Worm (Caenorhabditis elegans) whole organism, mixed stage, embryonic: ENCODE results near the gene gpr-2.
A peak's percentile ranks its signal among the peaks of the same experiment; 100 is the strongest.
"Not testable (repeated sequence)": the region's sequence is repeated elsewhere in the genome, so short reads cannot be mapped to it uniquely, and the experiment has no call there.

Experiments
- M03D4.4 ChIP-seq: sonication (generic microtip); optimal IDR thresholded peaks from 2 replicates; lab custom pipeline; 2017; ENCODE audit warnings: mild to moderate bottlenecking, missing genetic modification characterization, missing compliant biosample characterization
- bed-3 ChIP-seq: fragments of 200-800 bp; sonication (Bioruptor generic); optimal IDR thresholded peaks from 3 replicates; lab custom pipeline; 2018; ENCODE audit warnings: mild to moderate bottlenecking, missing genetic modification characterization, moderate library complexity, missing compliant biosample characterization
- blmp-1 ChIP-seq: fragments of 150-350 bp; optimal IDR thresholded peaks from 2 replicates; lab custom pipeline; 2014; ENCODE audit warnings: missing biosample characterization, missing genetic modification characterization
- ceh-39 ChIP-seq: fragments of 150-350 bp; optimal IDR thresholded peaks from 2 replicates; lab custom pipeline; 2014; ENCODE audit warnings: missing biosample characterization, missing genetic modification characterization
- ceh-43 ChIP-seq: fragments of 200-800 bp; sonication (Bioruptor generic); optimal IDR thresholded peaks from 2 replicates; lab custom pipeline; 2018; ENCODE audit warnings: mild to moderate bottlenecking, missing genetic modification characterization, moderate library complexity, missing compliant biosample characterization
- ceh-83 ChIP-seq: fragments of 200-800 bp; sonication (Bioruptor generic); optimal IDR thresholded peaks from 2 replicates; lab custom pipeline; 2018; ENCODE audit warnings: mild to moderate bottlenecking, missing genetic modification characterization, missing compliant biosample characterization
- ces-1 ChIP-seq: fragments of 150-350 bp; optimal IDR thresholded peaks from 2 replicates; lab custom pipeline; 2014; ENCODE audit warnings: missing biosample characterization, missing genetic modification reagents, missing genetic modification characterization
- cnd-1 ChIP-seq: fragments of 200-800 bp; sonication (Bioruptor generic); optimal IDR thresholded peaks from 2 replicates; lab custom pipeline; 2018; ENCODE audit warnings: mild to moderate bottlenecking, missing genetic modification characterization, missing compliant biosample characterization
- drap-1 ChIP-seq: fragments of 200-800 bp; sonication (Bioruptor generic); optimal IDR thresholded peaks from 3 replicates; lab custom pipeline; 2018; ENCODE audit warnings: mild to moderate bottlenecking, missing genetic modification characterization, missing compliant biosample characterization
- elt-1 ChIP-seq: sonication (generic microtip); optimal IDR thresholded peaks from 2 replicates; lab custom pipeline; 2017; ENCODE audit warnings: missing genetic modification characterization, mild to moderate bottlenecking, missing compliant biosample characterization, antibody characterized with exemption, moderate library complexity, borderline replicate concordance; ENCODE audit not compliant: insufficient read depth
- elt-3 ChIP-seq: fragments of 150-350 bp; optimal IDR thresholded peaks from 2 replicates; lab custom pipeline; 2014; ENCODE audit warnings: missing biosample characterization, missing genetic modification characterization
- flh-1 ChIP-seq: fragments of 200-800 bp; sonication (Bioruptor generic); optimal IDR thresholded peaks from 2 replicates; lab custom pipeline; 2018; ENCODE audit warnings: mild to moderate bottlenecking, missing genetic modification characterization, moderate library complexity, missing compliant biosample characterization
- ham-2 ChIP-seq: fragments of 200-800 bp; sonication (Bioruptor generic); optimal IDR thresholded peaks from 2 replicates; lab custom pipeline; 2018; ENCODE audit warnings: mild to moderate bottlenecking, missing genetic modification characterization, missing compliant biosample characterization
- hlh-1 ChIP-seq: fragments of 150-350 bp; optimal IDR thresholded peaks from 2 replicates; lab custom pipeline; 2014; ENCODE audit warnings: missing biosample characterization, missing genetic modification reagents, missing genetic modification characterization
- lin-13 ChIP-seq: fragments of 150-350 bp; optimal IDR thresholded peaks from 2 replicates; lab custom pipeline; 2014; ENCODE audit warnings: missing biosample characterization, missing genetic modification characterization
- lin-32 ChIP-seq: fragments of 200-800 bp; sonication (Bioruptor generic); optimal IDR thresholded peaks from 2 replicates; lab custom pipeline; 2018; ENCODE audit warnings: mild to moderate bottlenecking, missing genetic modification characterization, missing compliant biosample characterization
- lsy-2 ChIP-seq: fragments of 150-350 bp; optimal IDR thresholded peaks from 2 replicates; lab custom pipeline; 2014; ENCODE audit warnings: missing biosample characterization, missing genetic modification characterization
- mab-5 ChIP-seq: fragments of 150-350 bp; optimal IDR thresholded peaks from 2 replicates; lab custom pipeline; 2014; ENCODE audit warnings: missing biosample characterization, missing genetic modification characterization
- mep-1 ChIP-seq: fragments of 150-350 bp; optimal IDR thresholded peaks from 2 replicates; lab custom pipeline; 2017; ENCODE audit warnings: missing biosample characterization, missing genetic modification reagents, missing genetic modification characterization, inconsistent platforms
- mls-2 ChIP-seq: sonication (generic microtip); optimal IDR thresholded peaks from 2 replicates; lab custom pipeline; 2016; ENCODE audit warnings: mild to moderate bottlenecking, missing genetic modification characterization, moderate library complexity, missing compliant biosample characterization
- nhr-12 ChIP-seq: fragments of 150-350 bp; optimal IDR thresholded peaks from 2 replicates; lab custom pipeline; 2014; ENCODE audit warnings: missing biosample characterization, missing genetic modification characterization
- nhr-2 ChIP-seq: fragments of 150-350 bp; optimal IDR thresholded peaks from 2 replicates; lab custom pipeline; 2014; ENCODE audit warnings: missing biosample characterization, missing genetic modification characterization
- nhr-237 ChIP-seq: fragments of 150-350 bp; optimal IDR thresholded peaks from 2 replicates; lab custom pipeline; 2014; ENCODE audit warnings: missing biosample characterization, missing genetic modification characterization
- nhr-28 ChIP-seq: fragments of 150-350 bp; optimal IDR thresholded peaks from 2 replicates; lab custom pipeline; 2014; ENCODE audit warnings: missing biosample characterization, missing genetic modification characterization
- nhr-76 ChIP-seq: sonication (generic microtip); optimal IDR thresholded peaks from 2 replicates; lab custom pipeline; 2017; ENCODE audit warnings: missing biosample characterization, missing genetic modification characterization
- pha-4 ChIP-seq: fragments of 150-350 bp; optimal IDR thresholded peaks from 2 replicates; lab custom pipeline; 2018; ENCODE audit warnings: missing biosample characterization, missing genetic modification reagents, missing genetic modification characterization
- sem-2 ChIP-seq: fragments of 200-800 bp; sonication (Bioruptor generic); optimal IDR thresholded peaks from 2 replicates; lab custom pipeline; 2018; ENCODE audit warnings: mild to moderate bottlenecking, missing genetic modification characterization, missing compliant biosample characterization
- snpc-4 ChIP-seq: fragments of 150-350 bp; optimal IDR thresholded peaks from 2 replicates; lab custom pipeline; 2014; ENCODE audit warnings: missing biosample characterization, missing genetic modification characterization
- sptf-1 ChIP-seq: sonication (generic microtip); optimal IDR thresholded peaks from 2 replicates; lab custom pipeline; 2017; ENCODE audit warnings: mild to moderate bottlenecking, missing genetic modification characterization, moderate library complexity, missing compliant biosample characterization
- tbx-8 ChIP-seq: fragments of 200-800 bp; sonication (Bioruptor generic); optimal IDR thresholded peaks from 2 replicates; lab custom pipeline; 2018; ENCODE audit warnings: mild to moderate bottlenecking, missing genetic modification characterization, moderate library complexity, missing compliant biosample characterization
- unc-120 ChIP-seq: sonication (generic microtip); optimal IDR thresholded peaks from 2 replicates; lab custom pipeline; 2017; ENCODE audit warnings: missing genetic modification characterization, missing compliant biosample characterization; ENCODE audit not compliant: poor library complexity, severe bottlenecking
- unc-39 ChIP-seq: fragments of 150-350 bp; optimal IDR thresholded peaks from 2 replicates; lab custom pipeline; 2014; ENCODE audit warnings: missing biosample characterization, missing genetic modification characterization
- unc-62 ChIP-seq: fragments of 150-350 bp; optimal IDR thresholded peaks from 2 replicates; lab custom pipeline; 2014; ENCODE audit warnings: missing biosample characterization, missing genetic modification reagents, missing genetic modification characterization
- zip-8 ChIP-seq: fragments of 150-350 bp; optimal IDR thresholded peaks from 2 replicates; lab custom pipeline; 2014; ENCODE audit warnings: missing biosample characterization, missing genetic modification characterization
- ztf-11 ChIP-seq: fragments of 150-350 bp; optimal IDR thresholded peaks from 2 replicates; lab custom pipeline; 2014; ENCODE audit warnings: missing biosample characterization, missing genetic modification characterization

gpr-2 gene

DNA sequence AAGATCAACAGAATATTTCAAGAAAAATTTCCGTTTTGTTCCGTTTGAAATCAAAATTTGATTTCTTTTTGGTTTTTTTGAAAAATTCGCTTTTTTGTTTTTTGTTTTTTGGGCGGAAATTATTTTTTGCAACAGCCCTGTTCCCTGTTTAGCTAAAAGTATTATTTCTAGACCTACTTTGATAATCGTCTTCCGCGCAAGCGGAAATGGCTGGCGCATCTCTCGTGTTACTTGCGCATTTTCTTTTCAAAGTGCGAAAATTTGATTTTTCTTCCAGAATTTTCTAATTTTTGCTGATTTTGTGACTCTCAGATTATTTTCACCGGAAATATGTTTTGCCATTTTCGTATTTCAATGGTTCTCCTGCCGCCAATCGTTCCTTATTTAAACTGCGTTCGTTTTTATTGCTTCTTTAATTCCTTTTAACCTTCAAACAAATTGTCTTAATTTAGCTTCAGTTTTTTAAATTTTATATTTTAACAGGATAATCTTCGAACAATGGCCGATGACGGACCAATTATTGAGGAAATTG, 40.7 kb upstream of the gpr-2 start, which contains the start of gene cpar-1:
TSS of gene cpar-1 (plus strand) at position 482 of the 532 bp plus-strand sequence.
- TF ChIP-seq lin-13 (tag; lab: Kevin White, UChicago) (peak; percentile 14), elt-1 (tag; lab: Kevin White, UChicago) (no peak), tbx-8 (GFP tag; lab: Kevin White, UChicago) (no peak)

DNA sequence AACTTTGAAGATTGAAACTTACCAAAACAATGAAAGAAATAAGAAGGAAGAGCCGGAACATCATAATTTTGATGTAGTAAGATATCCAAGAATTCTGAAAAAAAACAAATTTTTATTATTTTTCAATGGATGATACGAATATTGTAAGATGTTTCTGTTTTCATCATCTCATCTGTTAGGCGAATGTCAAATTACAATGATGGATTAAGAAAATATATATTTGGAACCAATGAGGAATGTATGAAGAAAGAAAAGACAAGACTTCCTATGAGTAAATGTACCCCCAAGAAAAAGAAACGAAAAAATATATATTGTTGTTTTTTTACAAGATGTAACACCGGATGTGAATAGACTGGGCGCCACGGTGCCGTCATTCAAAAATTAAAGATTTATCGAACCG, 33.3 kb upstream of the gpr-2 start, which contains the start of gene T26G10.5:
TSS of gene T26G10.5 (minus strand) at position 101 of the 400 bp plus-strand sequence.
- no peak for TF ChIP-seq ceh-83 (GFP tag; lab: Kevin White, UChicago)
- no peak for TF ChIP-seq ham-2
- no peak for TF ChIP-seq blmp-1
- no peak for TF ChIP-seq mep-1
- TF ChIP-seq mls-2 (tag; lab: Kevin White, UChicago) = no peak
- TF ChIP-seq unc-39 (tag; lab: Kevin White, UChicago) = no peak
- no peak for TF ChIP-seq sptf-1 (tag; lab: Kevin White, UChicago)
- no peak for TF ChIP-seq mab-5

DNA sequence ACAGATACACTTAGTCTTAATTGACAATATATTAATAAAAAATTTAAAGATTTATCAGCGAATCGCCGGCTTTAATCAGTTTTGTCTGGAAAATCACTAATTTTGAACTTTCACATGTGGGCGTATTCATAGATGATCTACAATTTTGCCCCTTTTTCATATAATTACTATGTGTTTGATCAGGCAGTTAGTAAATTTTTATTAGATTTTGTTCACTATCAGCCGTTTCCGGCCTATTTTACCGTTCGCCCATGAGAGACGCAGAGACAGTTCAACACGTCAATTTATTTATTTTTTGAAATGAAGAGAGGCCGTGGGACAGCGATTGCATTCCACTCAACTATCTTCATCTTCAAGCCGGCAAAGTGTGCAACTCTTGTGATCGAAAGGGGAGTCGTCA, 27.3 kb upstream of the gpr-2 start, which contains the start of gene T26G10.4:
TSS of gene T26G10.4 (plus strand) at position 301 of the 400 bp plus-strand sequence.
- not testable (repeated sequence) for TF ChIP-seq cnd-1, nhr-28, mep-1
- TF ChIP-seq, all 35 proteins: peak for 0; not testable (repeated sequence) for 35

DNA sequence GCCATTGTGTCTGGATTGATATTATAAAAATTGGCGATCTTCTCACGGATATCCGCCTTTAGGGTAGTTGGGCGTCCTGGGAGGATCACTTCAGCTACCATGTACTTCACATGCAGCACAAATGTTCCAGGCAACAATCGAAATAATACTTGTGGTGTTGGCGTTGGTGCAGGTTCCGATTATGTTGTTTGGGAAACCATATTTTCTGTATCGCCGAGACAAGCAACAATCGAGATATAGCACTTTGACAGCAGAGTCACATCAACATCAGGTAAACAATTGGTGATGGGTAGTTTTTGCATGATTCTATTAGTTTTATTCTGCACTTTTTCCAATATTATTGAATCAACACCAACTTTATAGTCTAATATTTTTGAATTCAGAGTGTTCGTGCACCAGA, 20.4 kb upstream of the gpr-2 start, which contains the start of gene T26G10.3:
TSS of gene T26G10.3 (minus strand) at position 101 of the 400 bp plus-strand sequence.
- no peak for TF ChIP-seq nhr-237
- TF ChIP-seq sem-2 (GFP tag; lab: Kevin White, UChicago) = no peak
- TF ChIP-seq elt-3 (tag; lab: Kevin White, UChicago) = no peak
- TF ChIP-seq flh-1 = no peak
- no peak for TF ChIP-seq nhr-2
- TF ChIP-seq mab-5 = no peak
- no peak for TF ChIP-seq blmp-1
- no peak for TF ChIP-seq lsy-2 (tag; lab: Kevin White, UChicago)
- no peak for TF ChIP-seq unc-120
- TF ChIP-seq mls-2 (tag; lab: Kevin White, UChicago) = no peak
- TF ChIP-seq lin-13 (tag; lab: Kevin White, UChicago) = no peak
- no peak for TF ChIP-seq cnd-1
- TF ChIP-seq snpc-4 = no peak

DNA sequence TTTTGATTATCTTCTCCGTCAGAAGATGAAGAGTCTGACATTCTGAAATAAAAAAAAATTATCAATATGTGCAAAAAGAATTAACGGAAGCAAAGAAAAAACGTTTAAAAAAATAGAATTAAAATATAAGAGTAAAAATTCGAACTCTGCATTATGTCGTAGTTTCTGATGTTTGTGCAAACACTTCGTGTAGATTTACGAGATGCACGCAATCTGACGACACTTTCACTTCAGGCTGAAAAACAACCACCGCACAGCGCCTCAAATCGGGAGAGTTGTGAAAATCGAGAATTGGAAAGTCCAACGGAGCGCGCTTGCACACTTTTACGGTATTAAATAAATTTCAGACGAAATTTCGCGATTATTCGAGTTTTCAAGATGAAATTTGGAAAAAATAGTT, 13.6 kb upstream of the gpr-2 start, which contains the start of gene T26G10.1:
TSS of gene T26G10.1 (minus strand) at position 42 of the 400 bp plus-strand sequence.
- no peak for TF ChIP-seq drap-1 (GFP tag; lab: Kevin White, UChicago)
- no peak for TF ChIP-seq nhr-2
- no peak for TF ChIP-seq mab-5
- TF ChIP-seq hlh-1 (tag; lab: Kevin White, UChicago) = no peak
- TF ChIP-seq blmp-1 = peak; percentile 43
- peak; percentile 66 for TF ChIP-seq ces-1
- no peak for TF ChIP-seq unc-62 (GFP tag; lab: Kevin White, UChicago)
- no peak for TF ChIP-seq sem-2 (GFP tag; lab: Kevin White, UChicago)
- no peak for TF ChIP-seq flh-1
- no peak for TF ChIP-seq ceh-83 (GFP tag; lab: Kevin White, UChicago)
- TF ChIP-seq mep-1 = peak; percentile 49
- no peak for TF ChIP-seq ham-2
- TF ChIP-seq nhr-237 = peak; percentile 30
- TF ChIP-seq nhr-12 (tag; lab: Kevin White, UChicago) = no peak
- no peak for TF ChIP-seq mls-2 (tag; lab: Kevin White, UChicago)
- peak; percentile 35 for TF ChIP-seq pha-4 (tag; lab: Kevin White, UChicago)
- TF ChIP-seq ztf-11 (tag; lab: Kevin White, UChicago) = no peak
- TF ChIP-seq zip-8 = no peak
- TF ChIP-seq elt-1 (tag; lab: Kevin White, UChicago) = no peak
- TF ChIP-seq unc-120 = no peak
- no peak for TF ChIP-seq unc-39 (tag; lab: Kevin White, UChicago)
- no peak for TF ChIP-seq lin-32
- no peak for TF ChIP-seq snpc-4
- TF ChIP-seq lsy-2 (tag; lab: Kevin White, UChicago) = peak; percentile 64
- TF ChIP-seq nhr-76 = no peak
- TF ChIP-seq nhr-28 = no peak
- TF ChIP-seq cnd-1 = no peak
- no peak for TF ChIP-seq lin-13 (tag; lab: Kevin White, UChicago)
- no peak for TF ChIP-seq ceh-43
- no peak for TF ChIP-seq bed-3 (GFP tag; lab: Kevin White, UChicago)
- TF ChIP-seq ceh-39 (tag; lab: Kevin White, UChicago) = no peak
- TF ChIP-seq sptf-1 (tag; lab: Kevin White, UChicago) = no peak
- TF ChIP-seq M03D4.4 (tag; lab: Kevin White, UChicago) = no peak
- no peak for TF ChIP-seq elt-3 (tag; lab: Kevin White, UChicago)
- TF ChIP-seq tbx-8 (GFP tag; lab: Kevin White, UChicago) = no peak
- TF ChIP-seq, all 35 proteins: peak for 6
